Fruit fly (Drosophila melanogaster) whole organism, embryonic: Measurements from ENCODE around the gene pix.

Experiments used
- CG10267 ChIP-seq: fragments of 200-800 bp; sonication (Bioruptor generic); optimal IDR thresholded peaks from 2 replicates; lab custom pipeline; 2018; ENCODE audit warnings: missing biosample characterization, mild to moderate bottlenecking, missing genetic modification characterization, moderate library complexity
- CG10321 ChIP-seq: fragments of 200-800 bp; sonication (Bioruptor generic); IDR thresholded peaks from 2 replicates; pipeline ENCODE4 v1.3.6; 2022; ENCODE audit warnings: missing biosample characterization, missing genetic modification characterization
- CG11723 ChIP-seq: fragments of 200-800 bp; sonication (Bioruptor generic); optimal IDR thresholded peaks from 2 replicates; lab custom pipeline; 2017; ENCODE audit warnings: missing biosample characterization, mild to moderate bottlenecking, missing genetic modification characterization
- CG12071 ChIP-seq: fragments of 200-800 bp; sonication (Bioruptor generic); optimal IDR thresholded peaks from 3 replicates; lab custom pipeline; 2018; ENCODE audit warnings: missing biosample characterization, mild to moderate bottlenecking, missing genetic modification characterization
- CG12219 ChIP-seq: fragments of 200-800 bp; sonication (Bioruptor generic); optimal IDR thresholded peaks from 3 replicates; lab custom pipeline; 2018; ENCODE audit warnings: missing biosample characterization, mild to moderate bottlenecking, missing genetic modification characterization
- CG14441 ChIP-seq: fragments of 200-800 bp; sonication (Bioruptor generic); IDR thresholded peaks from 2 replicates; pipeline ENCODE4 v1.3.6; 2022; ENCODE audit warnings: missing biosample characterization, missing genetic modification characterization
- CG15514 ChIP-seq: fragments of 200-800 bp; sonication (Bioruptor generic); optimal IDR thresholded peaks from 3 replicates; lab custom pipeline; 2017; ENCODE audit warnings: missing biosample characterization, missing genetic modification characterization, mild to moderate bottlenecking, moderate library complexity, missing genetic modification reagents
- CG17829 ChIP-seq: fragments of 200-800 bp; optimal IDR thresholded peaks from 2 replicates; lab custom pipeline; 2019; ENCODE audit warnings: missing biosample characterization, mild to moderate bottlenecking, missing genetic modification characterization, moderate library complexity
- CG1792 ChIP-seq: fragments of 200-800 bp; sonication (Bioruptor generic); optimal IDR thresholded peaks from 2 replicates; lab custom pipeline; 2016; ENCODE audit warnings: missing biosample characterization, missing genetic modification characterization
- CG1832 ChIP-seq: fragments of 200-800 bp; sonication (Bioruptor generic); optimal IDR thresholded peaks from 2 replicates; lab custom pipeline; 2017; ENCODE audit warnings: missing biosample characterization, mild to moderate bottlenecking, missing genetic modification characterization, inconsistent platforms
- CG2875 ChIP-seq: fragments of 200-800 bp; sonication (Bioruptor generic); optimal IDR thresholded peaks from 2 replicates; lab custom pipeline; 2017; ENCODE audit warnings: missing biosample characterization, mild to moderate bottlenecking, missing genetic modification characterization, missing genetic modification reagents
- CG2889 ChIP-seq: fragments of 200-800 bp; sonication (Bioruptor generic); IDR thresholded peaks from 3 replicates; pipeline ENCODE4 v1.3.6; 2022; ENCODE audit warnings: missing biosample characterization, missing genetic modification characterization
- CG31388 ChIP-seq: fragments of 200-800 bp; sonication (Bioruptor generic); optimal IDR thresholded peaks from 2 replicates; lab custom pipeline; 2016; ENCODE audit warnings: missing biosample characterization, missing genetic modification characterization
- CG4820 ChIP-seq: fragments of 200-800 bp; sonication (Bioruptor generic); optimal IDR thresholded peaks from 3 replicates; lab custom pipeline; 2016; ENCODE audit warnings: missing biosample characterization, missing genetic modification characterization
- CG6272 ChIP-seq: fragments of 200-800 bp; sonication (Bioruptor generic); IDR thresholded peaks from 2 replicates; pipeline ENCODE4 v1.3.6; 2022; ENCODE audit warnings: missing biosample characterization, missing genetic modification characterization
- CG6689 ChIP-seq: fragments of 200-800 bp; sonication (Bioruptor generic); IDR thresholded peaks from 2 replicates; pipeline ENCODE4 v1.3.6; 2022; ENCODE audit warnings: missing biosample characterization, missing genetic modification characterization
- CG6854 ChIP-seq: fragments of 200-800 bp; sonication (Bioruptor generic); optimal IDR thresholded peaks from 3 replicates; lab custom pipeline; 2017; ENCODE audit warnings: missing biosample characterization, mild to moderate bottlenecking, missing genetic modification characterization
- CG7357 ChIP-seq: fragments of 200-800 bp; sonication (Bioruptor generic); IDR thresholded peaks from 3 replicates; pipeline ENCODE4 v1.3.6; 2022; ENCODE audit warnings: missing biosample characterization, missing genetic modification characterization
- CG8089 ChIP-seq: fragments of 200-800 bp; sonication (Bioruptor generic); optimal IDR thresholded peaks from 3 replicates; lab custom pipeline; 2016; ENCODE audit warnings: missing biosample characterization, missing genetic modification characterization
- CrebB ChIP-seq: fragments of 200-800 bp; sonication (Bioruptor generic); optimal IDR thresholded peaks from 3 replicates; lab custom pipeline; 2018; ENCODE audit warnings: missing biosample characterization, mild to moderate bottlenecking, missing genetic modification characterization
- Eip74EF ChIP-seq, 2 experiments: fragments of 200-800 bp in 1 of 2; fragments of >200 bp in 1 of 2; sonication (Bioruptor generic) in 1 of 2; optimal IDR thresholded peaks; 2 replicates each; lab custom pipeline; 2017 to 2019; ENCODE audit warnings: missing biosample characterization in 2 of 2, missing genetic modification characterization in 2 of 2, mild to moderate bottlenecking in 1 of 2, moderate library complexity in 1 of 2
- GATAe ChIP-seq: fragments of 200-800 bp; sonication (Bioruptor generic); conservative IDR thresholded peaks from 2 replicates; pipeline ENCODE4 v1.3.6; 2022; ENCODE audit warnings: missing biosample characterization, missing genetic modification characterization
- Hey ChIP-seq: fragments of 200-800 bp; sonication (Bioruptor generic); optimal IDR thresholded peaks from 3 replicates; lab custom pipeline; 2018; ENCODE audit warnings: missing biosample characterization, mild to moderate bottlenecking, missing genetic modification characterization
- Hr78 ChIP-seq, 2 experiments: fragments of 200-800 bp in 1 of 2; fragments of >200 bp in 1 of 2; sonication (Bioruptor generic) in 1 of 2; optimal IDR thresholded peaks; 2 replicates each; lab custom pipeline; 2017 to 2019; ENCODE audit warnings: missing biosample characterization in 2 of 2, missing genetic modification characterization in 2 of 2, mild to moderate bottlenecking in 1 of 2, moderate library complexity in 1 of 2
- Jarid2 ChIP-seq: fragments of 200-800 bp; sonication (Bioruptor generic); optimal IDR thresholded peaks from 3 replicates; lab custom pipeline; 2017; ENCODE audit warnings: mild to moderate bottlenecking, missing biosample characterization, missing genetic modification reagents, missing genetic modification characterization
- Kr ChIP-seq: fragments of 200-800 bp; sonication (Bioruptor generic); optimal IDR thresholded peaks from 2 replicates; lab custom pipeline; 2017; ENCODE audit warnings: missing biosample characterization, mild to moderate bottlenecking, missing genetic modification characterization
- Lhr ChIP-seq: fragments of 200-800 bp; sonication (Bioruptor generic); optimal IDR thresholded peaks from 3 replicates; lab custom pipeline; 2017; ENCODE audit warnings: mild to moderate bottlenecking, missing biosample characterization, missing genetic modification reagents, missing genetic modification characterization
- Sin3A ChIP-seq: fragments of >200 bp; optimal IDR thresholded peaks from 2 replicates; lab custom pipeline; 2018
- Ssrp ChIP-seq: fragments of 200-800 bp; sonication (Bioruptor generic); optimal IDR thresholded peaks from 2 replicates; lab custom pipeline; 2018; ENCODE audit warnings: missing biosample characterization, mild to moderate bottlenecking, missing genetic modification characterization, moderate library complexity
- al ChIP-seq: fragments of 200-800 bp; sonication (Bioruptor generic); IDR thresholded peaks from 2 replicates; pipeline ENCODE4 v1.3.6; 2022; ENCODE audit warnings: missing biosample characterization, missing genetic modification characterization
- bab2 ChIP-seq: fragments of 200-800 bp; sonication (Bioruptor generic); optimal IDR thresholded peaks from 2 replicates; lab custom pipeline; 2016; ENCODE audit warnings: missing biosample characterization, missing genetic modification characterization
- corto ChIP-seq: fragments of 200-800 bp; sonication (Bioruptor generic); optimal IDR thresholded peaks from 2 replicates; lab custom pipeline; 2016; ENCODE audit warnings: missing biosample characterization, mild to moderate bottlenecking, missing genetic modification characterization, moderate library complexity
- exex ChIP-seq: fragments of 200-800 bp; sonication (Bioruptor generic); optimal IDR thresholded peaks from 4 replicates; lab custom pipeline; 2018; ENCODE audit warnings: missing biosample characterization, mild to moderate bottlenecking, missing genetic modification characterization, moderate library complexity
- fru ChIP-seq: fragments of >200 bp; optimal IDR thresholded peaks from 2 replicates; lab custom pipeline; 2017
- gce ChIP-seq: fragments of 200-800 bp; sonication (Bioruptor generic); IDR thresholded peaks from 3 replicates; pipeline ENCODE4 v1.3.6; 2022; ENCODE audit warnings: missing biosample characterization, missing genetic modification characterization
- gt ChIP-seq: fragments of 200-800 bp; sonication (Bioruptor generic); IDR thresholded peaks from 2 replicates; pipeline ENCODE4 v1.3.6; 2022; ENCODE audit warnings: missing biosample characterization, missing genetic modification characterization
- hth ChIP-seq: fragments of >200 bp; optimal IDR thresholded peaks from 2 replicates; lab custom pipeline; 2017; ENCODE audit warnings: inconsistent platforms
- ind ChIP-seq: fragments of 200-800 bp; sonication (Bioruptor generic); optimal IDR thresholded peaks from 3 replicates; lab custom pipeline; 2016; ENCODE audit warnings: missing biosample characterization, missing genetic modification characterization
- lab ChIP-seq: fragments of 200-800 bp; sonication (Bioruptor generic); optimal IDR thresholded peaks from 3 replicates; lab custom pipeline; 2017; ENCODE audit warnings: missing biosample characterization, missing genetic modification characterization, mild to moderate bottlenecking, moderate library complexity, missing genetic modification reagents
- mirr ChIP-seq: fragments of 200-800 bp; sonication (Bioruptor generic); optimal IDR thresholded peaks from 3 replicates; lab custom pipeline; 2018; ENCODE audit warnings: missing biosample characterization, mild to moderate bottlenecking, missing genetic modification characterization
- phol ChIP-seq: fragments of 200-800 bp; sonication (Bioruptor generic); optimal IDR thresholded peaks from 3 replicates; lab custom pipeline; 2018; ENCODE audit warnings: missing biosample characterization, mild to moderate bottlenecking, missing genetic modification characterization, moderate library complexity
- sima ChIP-seq: fragments of 200-800 bp; sonication (Bioruptor generic); optimal IDR thresholded peaks from 2 replicates; lab custom pipeline; 2016; ENCODE audit warnings: missing biosample characterization, missing genetic modification characterization
- slbo ChIP-seq: fragments of 200-800 bp; sonication (Bioruptor generic); IDR thresholded peaks from 2 replicates; pipeline ENCODE4 v1.3.6; 2022; ENCODE audit warnings: missing biosample characterization, missing genetic modification characterization
- sug ChIP-seq: fragments of 200-800 bp; optimal IDR thresholded peaks from 2 replicates; lab custom pipeline; 2019; ENCODE audit warnings: missing biosample characterization, mild to moderate bottlenecking, missing genetic modification characterization, moderate library complexity
- tgo ChIP-seq: fragments of 200-800 bp; sonication (Bioruptor generic); IDR thresholded peaks from 3 replicates; pipeline ENCODE4 v1.3.6; 2022; ENCODE audit warnings: missing biosample characterization, missing genetic modification characterization
- twi ChIP-seq: fragments of 200-800 bp; optimal IDR thresholded peaks from 2 replicates; lab custom pipeline; 2019; ENCODE audit warnings: missing biosample characterization, mild to moderate bottlenecking, missing genetic modification characterization, moderate library complexity
- unpg ChIP-seq: fragments of 200-800 bp; sonication (Bioruptor generic); optimal IDR thresholded peaks from 3 replicates; lab custom pipeline; 2018; ENCODE audit warnings: missing biosample characterization, mild to moderate bottlenecking, missing genetic modification characterization, moderate library complexity
- wor ChIP-seq: fragments of 200-800 bp; sonication (Bioruptor generic); IDR thresholded peaks from 2 replicates; pipeline ENCODE4 v1.3.6; 2022; ENCODE audit warnings: missing biosample characterization, missing genetic modification characterization
- z ChIP-seq: fragments of 200-800 bp; sonication (Bioruptor generic); IDR thresholded peaks from 3 replicates; pipeline ENCODE4 v1.3.6; 2022; ENCODE audit warnings: missing biosample characterization, missing genetic modification characterization
- zen ChIP-seq: fragments of 200-800 bp; sonication (Bioruptor generic); optimal IDR thresholded peaks from 3 replicates; lab custom pipeline; 2018; ENCODE audit warnings: missing biosample characterization, mild to moderate bottlenecking, missing genetic modification characterization, moderate library complexity

The pix gene

DNA sequence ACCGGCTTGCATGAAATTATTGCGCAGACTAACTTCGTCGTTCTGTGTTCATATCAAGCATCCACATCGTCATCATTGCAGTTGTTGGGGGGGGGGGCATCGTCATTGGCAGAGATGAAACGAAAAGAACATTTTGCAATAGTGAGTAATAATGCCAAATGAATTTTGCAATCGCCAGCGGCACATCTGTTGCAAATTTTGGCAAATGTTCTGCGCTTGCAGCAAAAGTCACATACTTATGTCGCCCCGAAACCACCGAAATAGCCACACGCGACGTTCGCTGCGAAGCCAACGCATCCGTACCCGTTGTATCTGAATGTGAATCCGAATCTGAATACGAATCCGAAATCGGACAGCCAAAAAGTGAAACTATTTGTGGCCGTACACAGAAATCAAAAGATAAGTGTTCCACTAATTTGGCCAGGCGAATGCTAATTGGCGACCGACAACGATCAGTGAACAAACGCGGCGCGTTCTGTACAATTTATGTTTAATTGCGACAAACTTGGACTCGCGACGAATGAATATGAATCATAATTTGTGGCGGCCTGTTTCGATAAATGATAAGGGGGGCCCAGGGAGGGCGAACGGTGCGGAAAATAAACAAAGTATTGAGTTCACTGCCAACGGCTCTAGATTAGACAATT, 26.6 kb downstream of the pix start:
- TF ChIP-seq CG12219 (no peak), CG15514 (GFP tag; lab: Kevin White, UChicago) (no peak), mirr (GFP tag; lab: Kevin White, UChicago) (peak; percentile 80), Eip74EF (GFP tag; optimal IDR thresholded peaks at IDR 0.05; lab: Kevin White, UChicago) (no peak), slbo (GFP tag; lab: Robert Waterston, UW) (no peak), CG17829 (tag; lab: Kevin White, UChicago) (no peak), CrebB (no peak), hth (lab: Kevin White, UChicago) (no peak), CG10321 (GFP tag; lab: Robert Waterston, UW) (no peak), twi (no peak), Hey (tag; lab: Kevin White, UChicago) (peak; percentile 75), CG1832 (no peak), CG31388 (no peak), CG8089 (no peak), tgo (GFP tag; lab: Robert Waterston, UW) (no peak), al (no peak), corto (no peak), sug (tag; lab: Kevin White, UChicago) (peak; percentile 48), CG6272 (no peak), phol (no peak), Lhr (GFP tag; lab: Kevin White, UChicago) (no peak), lab (peak; percentile 34), zen (tag; lab: Kevin White, UChicago) (no peak), Ssrp (tag; lab: Kevin White, UChicago) (no peak), CG7357 (GFP tag; lab: Robert Waterston, UW) (no peak), CG2875 (GFP tag; lab: Kevin White, UChicago) (no peak), Sin3A (no peak), Kr (GFP tag; lab: Kevin White, UChicago) (no peak), CG6854 (no peak), wor (GFP tag; lab: Robert Waterston, UW) (no peak), CG6689 (GFP tag; lab: Robert Waterston, UW) (no peak), z (GFP tag; lab: Robert Waterston, UW) (no peak), unpg (GFP tag; lab: Kevin White, UChicago) (no peak), GATAe (GFP tag; lab: Robert Waterston, UW) (peak; percentile 24; the same call in 1 of the 2 replicates), sima (GFP tag; lab: Kevin White, UChicago) (no peak), CG4820 (GFP tag; lab: Kevin White, UChicago) (no peak), CG14441 (GFP tag; lab: Robert Waterston, UW) (no peak), CG12071 (no peak), CG1792 (no peak), gt (GFP tag; lab: Robert Waterston, UW) (no peak), ind (GFP tag; lab: Kevin White, UChicago) (no peak), CG2889 (no peak), CG11723 (GFP tag; lab: Kevin White, UChicago) (no peak), gce (GFP tag; lab: Robert Waterston, UW) (no peak), Jarid2 (GFP tag; lab: Kevin White, UChicago) (no peak), Hr78 (GFP tag; optimal IDR thresholded peaks at IDR 0.05; lab: Kevin White, UChicago) (no peak), bab2 (GFP tag; lab: Kevin White, UChicago) (no peak), fru (lab: Kevin White, UChicago) (no peak), exex (tag; lab: Kevin White, UChicago) (peak; percentile 58), CG10267 (tag; lab: Kevin White, UChicago) (no peak)
